Worm (Caenorhabditis elegans): ENCODE results near the gene Y22D7AL.15.

DNA sequence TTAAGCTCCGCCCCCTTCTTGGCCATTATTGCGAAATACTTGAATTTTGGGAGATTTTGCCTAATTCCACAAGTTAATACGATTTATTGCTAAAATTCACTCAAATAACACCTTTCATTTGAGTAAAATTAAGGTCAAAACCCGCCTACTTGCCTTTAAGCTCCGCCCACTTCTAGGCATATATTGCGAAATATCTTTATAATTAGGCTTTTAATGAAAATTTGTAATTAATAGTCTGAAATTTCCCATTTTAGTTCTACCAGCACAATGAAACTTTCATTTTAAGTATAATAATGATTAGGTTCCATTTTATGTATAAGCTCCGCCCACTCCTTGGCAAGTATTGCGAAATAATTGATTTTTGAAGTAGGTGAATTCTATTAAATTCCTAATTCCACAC lies 15.1 kb upstream of the Y22D7AL.15 start:
- TF ChIP-seq nhr-11 (tag; optimal IDR thresholded peaks at IDR 0.05) (no peak), pha-4 (tag; optimal IDR thresholded peaks at IDR 0.05) (no peak), ets-4 (tag; optimal IDR thresholded peaks at IDR 0.05) (no peak), ref-2 (tag; optimal IDR thresholded peaks at IDR 0.05) (no peak), pax-1 (tag; optimal IDR thresholded peaks at IDR 0.05) (no peak), unc-55 (GFP tag; optimal IDR thresholded peaks at IDR 0.05) (no peak), ceh-22 (tag; optimal IDR thresholded peaks at IDR 0.05) (no peak), ceh-31 (tag; optimal IDR thresholded peaks at IDR 0.05) (no peak), elt-4 (tag; optimal IDR thresholded peaks at IDR 0.05) (no peak), elt-2 (tag; optimal IDR thresholded peaks at IDR 0.05) (no peak), ceh-2 (tag; optimal IDR thresholded peaks at IDR 0.05) (no peak), ceh-18 (tag; optimal IDR thresholded peaks at IDR 0.05) (no peak), unc-3 (GFP tag; conservative IDR thresholded peaks at IDR 0.05) (no peak), unc-3 (tag; optimal IDR thresholded peaks at IDR 0.05) (no peak), pqm-1 (tag; optimal IDR thresholded peaks at IDR 0.05) (no peak)
